Fruit fly (Drosophila melanogaster) whole organism, larva: ENCODE data around the gene RpS5a.

Experiments used
- noc ChIP-seq: fragments of 200-800 bp; sonication (Bioruptor generic); optimal IDR thresholded peaks from 3 replicates; lab custom pipeline; 2019; ENCODE audit warnings: missing biosample characterization, mild to moderate bottlenecking, missing genetic modification characterization, moderate library complexity

RpS5a gene

DNA sequence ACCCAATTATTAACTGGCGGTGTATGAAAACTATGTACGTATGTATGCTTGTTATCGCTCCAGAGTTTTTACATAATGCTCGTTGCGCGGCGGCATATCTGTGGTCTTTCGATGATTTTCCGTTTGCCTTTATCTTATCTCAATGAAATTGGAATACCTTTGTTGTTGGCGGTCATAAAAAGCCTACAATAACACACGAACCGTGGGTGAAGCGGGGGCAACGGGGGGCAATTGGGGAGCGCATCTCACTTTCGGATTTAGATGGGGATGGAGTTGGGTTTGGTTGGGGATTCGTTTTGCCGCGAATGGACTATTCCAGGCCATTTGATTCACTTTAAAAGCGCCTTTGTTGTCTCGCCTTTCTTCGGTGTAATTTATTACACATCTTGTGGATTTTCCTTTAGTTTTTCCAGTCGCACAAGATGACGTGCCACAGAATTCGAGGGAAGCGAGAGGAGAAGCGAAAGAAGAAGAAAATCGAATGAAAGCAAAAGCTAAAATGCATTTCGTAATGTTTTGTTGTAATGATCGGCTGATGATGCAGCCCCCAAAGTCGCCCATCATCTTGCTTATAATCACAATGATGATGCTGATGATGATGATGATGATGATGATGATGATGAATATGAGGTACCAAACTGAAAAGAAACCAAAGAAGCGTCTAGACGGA, 25.5 kb downstream of the RpS5a start:
- TF ChIP-seq noc (tag; lab: Kevin White, UChicago), result no peak

DNA sequence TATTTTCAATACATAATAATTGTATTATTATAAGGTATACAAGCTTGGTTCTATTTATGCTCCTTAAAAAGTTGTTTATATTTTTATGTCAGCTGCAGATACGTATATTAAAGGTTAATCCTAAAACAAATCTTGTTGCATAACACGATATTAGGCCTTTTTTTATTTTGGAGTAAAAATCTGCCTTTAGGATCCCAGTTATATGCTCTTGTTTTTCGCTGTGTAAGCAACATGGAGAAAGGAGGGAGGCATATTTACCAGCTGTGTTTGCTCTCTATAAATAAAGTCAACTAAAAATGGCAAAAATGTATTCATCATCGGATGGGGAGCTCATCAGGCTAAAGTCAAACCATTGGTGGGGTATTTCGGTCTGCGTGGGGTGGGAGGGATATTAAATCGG, 26.5 kb downstream of the RpS5a start:
- TF ChIP-seq noc (tag; lab: Kevin White, UChicago), result peak; percentile 45

DNA sequence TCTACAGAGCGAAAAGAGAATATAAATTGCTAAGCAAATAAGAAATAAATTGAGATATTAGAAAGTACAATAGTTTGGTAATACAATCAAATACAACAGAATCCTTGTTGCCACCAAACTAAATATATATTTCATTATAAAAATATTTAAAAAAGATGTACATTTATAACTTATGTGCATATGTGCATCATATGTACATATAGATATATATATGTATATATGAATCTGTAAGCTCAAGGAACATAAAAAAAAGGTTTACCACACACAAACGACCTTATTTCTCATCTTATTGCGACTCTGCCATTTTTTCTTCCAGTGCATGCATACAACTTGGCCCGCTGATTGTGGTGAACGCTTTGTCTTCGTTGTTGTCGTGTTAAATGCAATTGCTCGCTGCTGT, 34.7 kb downstream of the RpS5a start:
- TF ChIP-seq noc (tag; lab: Kevin White, UChicago), result no peak

DNA sequence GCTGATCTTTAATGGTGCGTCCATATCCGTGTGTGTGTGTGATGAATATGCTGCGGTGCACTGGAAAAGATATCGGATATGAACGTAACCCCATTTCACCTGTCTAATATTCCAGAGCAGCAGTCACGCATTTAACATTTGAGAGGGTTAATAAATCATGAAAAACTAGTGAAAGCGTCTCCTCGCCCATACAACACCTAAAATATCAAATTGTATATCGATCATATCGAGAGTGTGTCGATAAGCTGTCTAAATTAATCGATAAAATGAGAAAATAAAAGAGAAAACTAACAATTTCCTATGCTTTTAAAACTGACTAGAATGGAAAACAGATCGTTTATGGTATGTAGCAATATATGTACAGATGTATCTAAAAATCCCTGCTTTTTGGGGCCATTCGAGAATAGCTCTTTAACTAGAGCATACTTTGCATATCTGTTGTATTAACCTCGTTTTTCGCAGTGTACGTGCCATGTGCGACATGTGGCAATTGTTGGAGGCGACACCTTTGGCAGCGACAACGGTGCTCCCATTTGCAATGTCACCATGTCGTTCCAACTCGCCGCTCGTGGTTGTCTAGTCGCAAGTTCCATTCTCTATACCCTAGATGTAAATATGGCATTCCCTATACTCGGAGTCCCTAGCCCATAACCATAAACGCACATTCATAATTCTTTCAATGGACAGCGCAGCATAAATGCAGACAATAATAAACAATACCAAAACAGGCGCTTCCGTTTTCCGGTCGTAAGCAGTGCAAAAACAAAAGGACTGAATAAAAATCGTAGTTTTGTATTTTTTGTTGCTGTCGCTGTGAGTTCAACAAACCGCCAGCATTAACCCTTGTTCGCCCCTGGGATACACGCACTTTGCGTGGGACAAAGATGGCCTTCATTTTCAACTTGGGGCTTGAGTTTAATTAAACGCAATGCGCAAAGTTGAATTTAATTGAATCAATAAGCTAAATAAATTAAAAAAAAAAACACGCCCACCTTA, 35.8 kb downstream of the RpS5a start:
- TF ChIP-seq noc (tag; lab: Kevin White, UChicago), result no peak

DNA sequence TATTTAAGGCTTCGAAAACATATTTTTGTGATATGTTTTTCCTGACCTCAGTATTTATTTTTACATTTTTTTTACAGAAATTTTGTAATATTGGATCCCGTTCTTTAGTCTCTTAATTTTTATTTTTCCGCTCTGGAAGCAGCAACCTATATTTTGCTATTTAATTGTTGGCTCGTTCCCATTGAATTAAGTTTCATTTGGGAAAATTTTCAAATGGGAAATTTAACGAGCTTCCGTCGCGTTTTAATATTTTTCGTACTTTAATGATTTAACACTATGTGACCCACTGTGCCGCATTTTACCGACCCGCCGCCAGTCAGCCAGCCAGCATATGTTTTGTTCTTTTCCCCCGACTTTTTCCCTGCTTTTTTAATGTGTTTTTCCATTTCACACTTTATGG, 36.8 kb downstream of the RpS5a start:
- no peak for TF ChIP-seq noc (tag; lab: Kevin White, UChicago)

DNA sequence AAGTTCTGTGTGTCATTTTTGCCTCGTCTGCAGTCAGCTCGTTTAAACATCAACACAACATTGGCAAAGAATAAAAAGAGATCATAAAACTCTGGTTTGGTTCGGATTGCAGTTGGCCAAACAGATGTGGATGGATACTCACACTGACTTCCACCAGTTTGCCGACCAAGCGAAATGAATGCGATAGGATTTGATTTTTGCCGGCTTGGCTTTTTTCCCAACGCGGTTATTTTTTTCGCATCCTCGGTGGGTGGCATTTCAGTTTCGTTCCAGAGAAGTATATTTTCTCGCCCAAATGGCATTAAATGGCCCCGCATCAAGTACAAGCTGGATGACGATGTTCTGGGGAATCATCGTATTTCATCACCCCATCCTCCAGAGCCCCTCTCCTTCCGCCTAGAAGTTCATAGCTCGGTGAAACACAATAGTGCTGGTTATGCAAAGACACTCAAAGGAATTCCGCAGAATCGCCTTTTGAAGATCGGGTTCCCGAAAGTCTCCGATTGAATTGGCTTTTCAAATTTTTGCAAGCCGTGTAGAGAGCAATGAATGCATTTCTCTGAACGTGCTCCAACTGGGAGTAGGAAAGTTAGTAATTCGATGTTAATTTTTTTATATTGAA, 37.4 kb downstream of the RpS5a start:
- no peak for TF ChIP-seq noc (tag; lab: Kevin White, UChicago)

DNA sequence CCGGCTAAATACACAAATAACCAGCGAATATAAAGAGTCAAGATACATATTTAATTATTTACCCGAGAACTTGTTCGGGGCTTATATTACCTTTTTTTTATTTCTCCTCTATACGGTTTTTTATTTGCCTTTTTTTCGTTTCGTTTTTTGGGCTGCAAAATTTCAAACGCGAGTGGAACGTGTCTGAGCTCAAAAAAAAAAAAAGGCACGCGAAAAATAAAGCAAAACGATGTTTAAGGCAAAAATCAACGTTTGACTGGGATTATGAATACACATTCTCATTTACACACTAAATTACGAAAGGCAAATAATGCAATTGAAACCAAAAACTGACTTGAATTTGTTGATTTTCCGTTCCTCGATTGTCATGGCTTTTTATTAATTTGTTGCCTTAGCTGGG, 38.4 kb downstream of the RpS5a start:
- peak; percentile 22 for TF ChIP-seq noc (tag; lab: Kevin White, UChicago)

DNA sequence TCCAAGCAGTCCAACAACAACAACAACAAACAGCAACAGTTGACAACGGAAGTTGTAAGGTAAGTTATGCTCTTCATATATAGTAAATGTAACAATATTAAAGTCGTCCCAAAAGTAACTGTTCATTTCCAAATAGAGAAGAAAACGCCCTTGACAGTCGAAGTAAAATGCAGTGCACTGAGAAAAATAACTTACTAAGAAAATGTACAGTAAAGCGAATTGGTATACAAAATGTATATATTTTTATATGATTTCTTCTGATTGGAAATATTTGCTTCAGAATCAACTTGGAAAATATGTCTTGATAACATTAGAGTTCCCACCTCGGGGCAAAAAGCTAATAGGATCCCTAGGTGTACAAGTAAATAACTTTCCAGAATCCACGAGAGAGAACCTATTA, 40.1 kb downstream of the RpS5a start:
- TF ChIP-seq noc (tag; lab: Kevin White, UChicago), result no peak

DNA sequence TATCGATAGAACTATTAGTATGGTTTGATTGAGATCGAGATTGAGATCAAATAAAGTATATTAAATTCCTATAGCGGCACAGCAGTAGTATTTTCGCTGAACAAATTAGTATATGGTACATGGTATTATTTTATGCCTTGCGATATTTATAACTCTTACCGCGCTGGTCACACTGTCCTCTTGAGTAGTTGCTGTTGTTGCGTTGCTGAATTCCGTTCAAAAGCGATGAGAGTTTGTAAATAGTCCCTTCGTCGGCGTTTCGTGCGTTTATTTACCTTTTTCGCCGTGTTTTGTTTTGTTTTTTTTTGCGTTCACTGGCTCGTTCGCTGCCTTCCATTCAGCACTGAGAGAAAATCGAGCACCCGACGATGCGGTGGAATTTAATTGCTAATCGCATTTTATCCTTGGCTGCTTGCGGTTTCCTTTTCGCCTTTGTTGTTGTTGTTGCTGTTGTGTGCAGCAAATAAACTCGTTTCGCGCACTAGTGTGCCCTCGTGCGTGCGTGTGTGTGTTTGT, 40.6 kb downstream of the RpS5a start, which contains the start of gene CG5004:
Gene CG5004, plus strand, starts transcription at position 182 of the 516 bp plus-strand sequence.
- TF ChIP-seq noc (tag; lab: Kevin White, UChicago), result no peak

DNA sequence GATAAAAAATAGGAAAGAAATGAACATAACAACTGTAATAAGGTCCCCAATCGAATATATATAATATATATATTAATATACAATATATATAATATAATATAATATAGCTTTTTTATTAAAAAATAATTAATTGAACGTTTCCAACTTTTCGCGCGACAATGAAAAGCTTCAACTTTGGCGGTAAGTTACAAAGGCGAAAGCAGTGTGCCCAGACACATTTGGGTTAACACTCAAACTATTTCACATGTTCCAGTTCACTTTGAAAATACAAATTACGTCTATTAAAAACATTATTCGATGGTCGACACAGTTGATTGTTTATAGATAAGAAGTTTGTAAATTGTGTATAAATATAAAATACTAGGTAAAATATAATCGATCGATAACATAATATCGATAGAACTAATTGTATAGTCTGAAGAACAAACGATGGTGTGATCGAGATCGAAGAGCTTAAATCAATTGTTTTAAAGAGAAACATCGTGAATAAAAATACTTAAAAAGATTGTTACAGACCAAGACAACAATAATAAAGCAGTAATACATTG, 41.8 kb downstream of the RpS5a start:
- no peak for TF ChIP-seq noc (tag; lab: Kevin White, UChicago)

DNA sequence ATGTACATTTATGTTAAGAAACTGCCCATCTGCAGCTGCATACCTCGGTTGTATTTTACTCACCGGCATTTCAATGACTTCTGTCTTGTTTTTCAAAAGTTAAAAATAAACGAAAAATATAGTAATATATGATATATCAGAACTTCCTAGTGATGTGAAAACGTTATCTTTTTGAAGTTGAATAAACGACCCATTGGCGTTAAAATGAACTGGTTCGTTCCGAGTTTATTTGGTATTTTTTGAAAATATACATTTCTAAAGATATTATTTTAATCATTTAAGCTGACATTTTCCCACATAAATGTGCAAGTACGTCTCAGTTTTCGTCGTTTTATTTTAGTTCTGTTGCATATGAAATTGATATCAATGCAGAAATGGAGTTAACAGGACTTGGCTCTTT, 42.4 kb downstream of the RpS5a start, which contains the start of gene Arpc3B:
Gene Arpc3B, minus strand, starts transcription at position 146 of the 400 bp plus-strand sequence.
- no peak for TF ChIP-seq noc (tag; lab: Kevin White, UChicago)

DNA sequence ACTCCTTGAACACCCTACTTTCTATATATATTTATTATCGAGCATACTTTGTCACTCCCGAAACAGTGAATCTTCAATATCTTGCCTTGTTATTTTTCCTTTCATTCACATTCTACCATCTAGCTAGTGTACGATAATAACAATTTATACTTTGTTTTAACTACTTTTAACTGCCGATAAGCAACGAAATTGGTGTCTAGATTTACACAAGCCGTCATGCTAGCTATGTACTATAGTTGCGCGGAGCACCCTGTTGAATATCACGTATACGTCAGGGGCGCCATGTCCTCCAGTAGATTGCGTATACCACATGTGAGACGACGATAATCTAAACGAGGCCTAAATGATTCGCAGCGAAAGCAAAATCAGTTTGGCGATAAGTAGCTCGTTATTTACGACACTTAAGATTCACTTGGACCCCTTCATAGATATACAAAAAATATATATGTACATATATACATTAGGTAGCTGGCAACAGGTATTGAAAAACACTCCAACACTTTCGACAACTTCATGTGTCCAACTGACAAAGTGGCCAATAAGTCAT, 54.1 kb downstream of the RpS5a start:
- peak; percentile 64 for TF ChIP-seq noc (tag; lab: Kevin White, UChicago)
